Fruit fly (Drosophila melanogaster): ENCODE results near the gene Strump.

Strump gene

DNA sequence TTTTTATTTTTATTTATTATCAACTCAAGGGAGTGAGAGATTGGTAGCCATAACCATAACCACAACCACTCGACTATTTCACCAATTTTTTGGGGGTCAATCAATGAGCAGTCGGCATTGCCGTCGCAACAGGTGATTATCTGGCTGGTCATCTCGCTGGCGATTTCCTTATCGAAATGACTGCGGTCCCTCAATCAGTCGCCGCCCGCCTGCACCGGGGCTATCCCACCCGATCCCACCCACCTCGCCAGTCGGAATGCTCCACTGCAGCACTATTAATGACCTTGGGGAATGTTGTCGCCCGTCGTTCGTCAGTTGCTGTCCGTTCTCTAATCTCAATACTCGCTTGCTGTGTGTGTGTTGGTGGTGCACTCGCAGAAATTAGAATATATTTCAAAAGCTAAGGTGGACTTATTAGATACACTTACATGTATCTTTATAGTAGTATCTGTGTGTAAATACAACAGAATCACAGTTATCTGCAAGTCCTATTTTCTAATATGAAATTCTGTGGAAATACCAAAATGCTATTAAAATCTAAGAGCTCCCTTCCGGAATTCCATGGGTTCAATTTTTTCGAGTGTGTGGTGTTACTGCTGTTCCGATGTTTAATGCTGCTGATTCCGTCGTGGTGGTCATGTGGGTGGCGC, 38.7 kb downstream of the Strump start (continued):
- TF ChIP-seq slbo (GFP tag; IDR thresholded peaks at IDR 0.05) (peak; percentile 65), CG4328 (GFP tag; optimal IDR thresholded peaks at IDR 0.05) (peak; percentile 46), run (tag; optimal IDR thresholded peaks at IDR 0.05) (peak; percentile 4), hb (GFP tag; IDR thresholded peaks at IDR 0.05; ENCODE audit: partially characterized antibody) (no peak), peb (GFP tag; IDR thresholded peaks at IDR 0.05) (no peak), CG9437 (GFP tag; optimal IDR thresholded peaks at IDR 0.05) (peak; percentile 56), org-1 (GFP tag; optimal IDR thresholded peaks at IDR 0.05) (peak; percentile 74), Mes4 (GFP tag; optimal IDR thresholded peaks at IDR 0.05) (peak; percentile 39), seq (GFP tag; IDR thresholded peaks at IDR 0.05) (peak; percentile 70), CG17328 (GFP tag; IDR thresholded peaks at IDR 0.05) (no peak), NK7.1 (GFP tag; optimal IDR thresholded peaks at IDR 0.05) (peak; percentile 46), bab2 (GFP tag; optimal IDR thresholded peaks at IDR 0.05) (peak; percentile 57), CG13296 (GFP tag; optimal IDR thresholded peaks at IDR 0.05) (peak; percentile 70), sc (optimal IDR thresholded peaks at IDR 0.05) (no peak), sc (GFP tag; optimal IDR thresholded peaks at IDR 0.05) (peak; percentile 39), CG10321 (GFP tag; IDR thresholded peaks at IDR 0.05) (no peak), toy (GFP tag; IDR thresholded peaks at IDR 0.05) (no peak), CG2120 (GFP tag; optimal IDR thresholded peaks at IDR 0.05) (peak; percentile 89), CG14050 (GFP tag; IDR thresholded peaks at IDR 0.05) (peak; percentile 24; the same call in 1 of the 3 replicates), ash1 (GFP tag; optimal IDR thresholded peaks at IDR 0.05) (no peak), CG12219 (GFP tag; optimal IDR thresholded peaks at IDR 0.05) (peak; percentile 53), CG13624 (GFP tag; optimal IDR thresholded peaks at IDR 0.05) (peak; percentile 49), tna (GFP tag; IDR thresholded peaks at IDR 0.05; ENCODE audit: partially characterized antibody) (no peak), CG9817 (tag; optimal IDR thresholded peaks at IDR 0.05) (peak; percentile 72), HmgZ (tag; optimal IDR thresholded peaks at IDR 0.05) (peak; percentile 59), CG1832 (GFP tag; optimal IDR thresholded peaks at IDR 0.05) (no peak), Xrp1 (GFP tag; IDR thresholded peaks at IDR 0.05) (peak; percentile 45; the same call in 1 of the 2 replicates), yki (optimal IDR thresholded peaks at IDR 0.05) (no peak), CG30403 (GFP tag; optimal IDR thresholded peaks at IDR 0.05) (peak; percentile 67), gfzf (GFP tag; optimal IDR thresholded peaks at IDR 0.05) (no peak), tx (GFP tag; optimal IDR thresholded peaks at IDR 0.05) (peak; percentile 48), unc-4 (GFP tag; IDR thresholded peaks at IDR 0.05; ENCODE audit: partially characterized antibody) (no peak), usp (GFP tag; optimal IDR thresholded peaks at IDR 0.05) (no peak), CG2712 (tag; optimal IDR thresholded peaks at IDR 0.05) (peak; percentile 56), sima (GFP tag; optimal IDR thresholded peaks at IDR 0.05) (no peak), CG10366 (GFP tag; IDR thresholded peaks at IDR 0.05) (peak; percentile 28; the same call in 1 of the 2 replicates), wdn (GFP tag; IDR thresholded peaks at IDR 0.05) (no peak), lilli (GFP tag; optimal IDR thresholded peaks at IDR 0.05) (peak; percentile 75), Meics (GFP tag; optimal IDR thresholded peaks at IDR 0.05) (peak; percentile 71), CG10565 (GFP tag; optimal IDR thresholded peaks at IDR 0.05) (no peak), pb (GFP tag; optimal IDR thresholded peaks at IDR 0.05) (no peak), CG16863 (GFP tag; optimal IDR thresholded peaks at IDR 0.05) (peak; percentile 55), CG11723 (GFP tag; optimal IDR thresholded peaks at IDR 0.05) (peak; percentile 18), tap (tag; optimal IDR thresholded peaks at IDR 0.05) (peak; percentile 48), h (optimal IDR thresholded peaks at IDR 0.05) (no peak), CG31388 (GFP tag; optimal IDR thresholded peaks at IDR 0.05) (no peak), CG3065 (GFP tag; optimal IDR thresholded peaks at IDR 0.05) (no peak), Dip2 (GFP tag; IDR thresholded peaks at IDR 0.05) (no peak), Mrtf (GFP tag; IDR thresholded peaks at IDR 0.05) (0 out of 3 replicates have a peak, but pooled peaks have one; percentile 23), Dref (GFP tag; IDR thresholded peaks at IDR 0.05) (no peak), H15 (GFP tag; IDR thresholded peaks at IDR 0.05) (peak; percentile 29; the same call in 1 of the 3 replicates), chn (GFP tag; optimal IDR thresholded peaks at IDR 0.05) (peak; percentile 17)
